Worm (Caenorhabditis elegans): ENCODE measurements around the gene H37A05.2.

H37A05.2 gene

ce11 chrV:13656346-13657254 lies 22.6 kb upstream of the H37A05.2 start (continued):
- TF ChIP-seq lin-39 (tag; optimal IDR thresholded peaks at IDR 0.05) (no peak), alr-1 (tag; optimal IDR thresholded peaks at IDR 0.05; ENCODE audit: borderline replicate concordance) (no peak), mdl-1 (tag; optimal IDR thresholded peaks at IDR 0.05) (peak; percentile 29 to 67), C04F5.9 (tag; optimal IDR thresholded peaks at IDR 0.05) (no peak), swsn-7 (tag; optimal IDR thresholded peaks at IDR 0.05) (peak; percentile 28), vab-15 (tag; optimal IDR thresholded peaks at IDR 0.05) (peak; percentile 35), unc-98 (GFP tag; IDR thresholded peaks at IDR 0.05) (no peak), snu-23 (GFP tag; optimal IDR thresholded peaks at IDR 0.05) (peak; percentile 70), ceh-63 (GFP tag; optimal IDR thresholded peaks at IDR 0.05) (no peak), unc-86 (tag; optimal IDR thresholded peaks at IDR 0.05) (no peak), nhr-12 (tag; optimal IDR thresholded peaks at IDR 0.05) (no peak), ztf-11 (tag; optimal IDR thresholded peaks at IDR 0.05) (no peak), unc-30 (tag; optimal IDR thresholded peaks at IDR 0.05) (no peak), fos-1 (tag; optimal IDR thresholded peaks at IDR 0.05) (peak; percentile 23)

ce11 chrV:13655202-13655764 lies 21.2 kb upstream of the H37A05.2 start:
- TF ChIP-seq nhr-76 (tag; optimal IDR thresholded peaks at IDR 0.05) (no peak), lin-35 (GFP tag; optimal IDR thresholded peaks at IDR 0.05) (peak in 1 of 2 experiments; percentile 61), lin-15B (tag; optimal IDR thresholded peaks at IDR 0.05) (peak; percentile 19), nhr-85 (tag) (peak; percentile 89), nhr-77 (tag; optimal IDR thresholded peaks at IDR 0.05) (no peak), rnt-1 (tag; optimal IDR thresholded peaks at IDR 0.05) (peak; percentile 72), mef-2 (tag; optimal IDR thresholded peaks at IDR 0.05) (no peak), aly-2 (tag; optimal IDR thresholded peaks at IDR 0.05) (no peak), efl-3 (GFP tag; optimal IDR thresholded peaks at IDR 0.05) (no peak), dpl-1 (GFP tag; optimal IDR thresholded peaks at IDR 0.05) (peak; percentile 42 to 51 (median 46)), fos-1 (tag; optimal IDR thresholded peaks at IDR 0.05) (peak; percentile 76), efl-1 (optimal IDR thresholded peaks at IDR 0.05) (peak; percentile 61 to 62), efl-1 (GFP tag; optimal IDR thresholded peaks at IDR 0.05 in 1 of 2) (peak; percentile 15 to 79), ama-1 (optimal IDR thresholded peaks at IDR 0.05) (peak; percentile 28), vab-15 (tag; optimal IDR thresholded peaks at IDR 0.05) (no peak), fkh-10 (GFP tag; optimal IDR thresholded peaks at IDR 0.05) (peak; percentile 34), unc-86 (tag; optimal IDR thresholded peaks at IDR 0.05) (peak; percentile 47), isw-1 (GFP tag; IDR thresholded peaks at IDR 0.05) (peak; percentile 29; the same call in 1 of the 2 replicates), hlh-17 (GFP tag; optimal IDR thresholded peaks at IDR 0.05; ENCODE audit: borderline replicate concordance) (no peak), unc-62 (GFP tag; optimal IDR thresholded peaks at IDR 0.05) (no peak), jun-1 (tag; optimal IDR thresholded peaks at IDR 0.05) (peak; percentile 67), mdl-1 (tag; optimal IDR thresholded peaks at IDR 0.05) (peak in 1 of 2 experiments; percentile 73), lin-39 (tag; optimal IDR thresholded peaks at IDR 0.05) (no peak), egl-27 (tag; optimal IDR thresholded peaks at IDR 0.05) (peak in 1 of 2 experiments; percentile 56), nhr-47 (tag; optimal IDR thresholded peaks at IDR 0.05) (peak; percentile 66), unc-30 (tag; optimal IDR thresholded peaks at IDR 0.05) (no peak), nhr-90 (tag; optimal IDR thresholded peaks at IDR 0.05; ENCODE audit: poor library complexity) (peak; percentile 38), fkh-4 (tag; optimal IDR thresholded peaks at IDR 0.05; ENCODE audit: borderline replicate concordance) (no peak), mep-1 (tag; optimal IDR thresholded peaks at IDR 0.05) (peak; percentile 76), dsc-1 (tag; optimal IDR thresholded peaks at IDR 0.05) (peak; percentile 16), aha-1 (tag; optimal IDR thresholded peaks at IDR 0.05) (no peak), C16A3.4 (tag; optimal IDR thresholded peaks at IDR 0.05) (peak; percentile 43), pqm-1 (tag; optimal IDR thresholded peaks at IDR 0.05) (no peak), ztf-4 (tag; optimal IDR thresholded peaks at IDR 0.05) (peak; percentile 32), unc-130 (tag; optimal IDR thresholded peaks at IDR 0.05) (no peak), ceh-88 (GFP tag; IDR thresholded peaks at IDR 0.05) (no peak), elt-3 (tag; optimal IDR thresholded peaks at IDR 0.05) (no peak), zag-1 (tag; optimal IDR thresholded peaks at IDR 0.05) (no peak), ztf-11 (tag; optimal IDR thresholded peaks at IDR 0.05) (no peak), snu-23 (GFP tag; optimal IDR thresholded peaks at IDR 0.05) (peak; percentile 62), egl-13 (tag; optimal IDR thresholded peaks at IDR 0.05) (peak; percentile 34), elt-2 (tag; optimal IDR thresholded peaks at IDR 0.05) (peak; percentile 1)
